Worm (Caenorhabditis elegans) whole organism, L3 larva: ENCODE measurements around the gene srd-44.

Experiments
- ama-1 ChIP-seq: fragments of 150-350 bp; optimal IDR thresholded peaks from 2 replicates; lab custom pipeline; 2018
- ceh-82 ChIP-seq: fragments of 150-350 bp; optimal IDR thresholded peaks from 2 replicates; lab custom pipeline; 2014; ENCODE audit warnings: missing biosample characterization, missing genetic modification characterization
- ceh-9 ChIP-seq: sonication (generic microtip); optimal IDR thresholded peaks from 2 replicates; lab custom pipeline; 2018; ENCODE audit warnings: missing biosample characterization, missing genetic modification characterization
- lin-39 ChIP-seq: fragments of 150-350 bp; optimal IDR thresholded peaks from 2 replicates; lab custom pipeline; 2018; ENCODE audit warnings: missing biosample characterization, missing genetic modification reagents, missing genetic modification characterization
- mdl-1 ChIP-seq: fragments of 150-350 bp; optimal IDR thresholded peaks from 2 replicates; lab custom pipeline; 2014; ENCODE audit warnings: missing biosample characterization, missing genetic modification characterization
- nhr-11 ChIP-seq: fragments of 150-350 bp; optimal IDR thresholded peaks from 2 replicates; lab custom pipeline; 2014; ENCODE audit warnings: missing biosample characterization, missing genetic modification characterization
- nhr-23 ChIP-seq: fragments of 150-350 bp; optimal IDR thresholded peaks from 2 replicates; lab custom pipeline; 2014; ENCODE audit warnings: missing biosample characterization, missing genetic modification reagents, missing genetic modification characterization
- nhr-237 ChIP-seq: fragments of 150-350 bp; optimal IDR thresholded peaks from 2 replicates; lab custom pipeline; 2014; ENCODE audit warnings: missing biosample characterization, missing genetic modification characterization
- nhr-25 ChIP-seq: sonication (generic microtip); optimal IDR thresholded peaks from 2 replicates; lab custom pipeline; 2017; ENCODE audit warnings: missing biosample characterization, missing genetic modification characterization
- nhr-76 ChIP-seq: fragments of 150-350 bp; sonication (generic microtip); optimal IDR thresholded peaks from 5 replicates; lab custom pipeline; 2014; ENCODE audit warnings: missing biosample characterization, missing genetic modification characterization
- nhr-77 ChIP-seq: fragments of 150-350 bp; optimal IDR thresholded peaks from 2 replicates; lab custom pipeline; 2014; ENCODE audit warnings: missing biosample characterization, missing genetic modification characterization
- pha-4 ChIP-seq: fragments of 150-350 bp; optimal IDR thresholded peaks from 2 replicates; lab custom pipeline; 2014; ENCODE audit warnings: missing biosample characterization, missing genetic modification reagents, missing genetic modification characterization
- unc-62 ChIP-seq: fragments of 150-350 bp; sonication (generic microtip); optimal IDR thresholded peaks from 4 replicates; lab custom pipeline; 2014; ENCODE audit warnings: missing biosample characterization, missing genetic modification reagents, missing genetic modification characterization
- ztf-4 ChIP-seq: fragments of 150-350 bp; optimal IDR thresholded peaks from 2 replicates; lab custom pipeline; 2014; ENCODE audit warnings: missing biosample characterization, missing genetic modification characterization

DNA sequence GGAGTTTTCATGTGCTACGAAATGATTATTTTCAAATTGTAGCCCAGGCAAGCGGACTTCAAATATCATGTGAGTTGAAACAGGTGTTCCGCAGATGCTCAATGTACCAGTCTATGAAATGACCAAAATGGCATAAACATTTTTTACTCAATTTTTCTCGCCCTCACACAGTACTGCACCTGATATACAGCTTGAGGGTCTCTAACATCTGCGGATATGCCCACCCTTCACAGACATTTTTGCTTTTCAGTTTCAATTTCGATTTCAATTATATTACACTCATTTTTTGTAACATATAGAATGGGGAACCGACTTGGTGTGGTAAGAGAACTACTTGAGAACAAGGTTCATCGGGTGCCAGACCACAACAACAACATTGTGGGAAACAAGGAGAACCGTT is 8.5 kb downstream of the srd-44 start, which contains the start of gene F42F12.11:
- TF ChIP-seq unc-62 (GFP tag; lab: Kevin White, UChicago): no peak
- TF ChIP-seq nhr-77 (tag; lab: Kevin White, UChicago): no peak
- no peak for TF ChIP-seq nhr-237 (tag; lab: Kevin White, UChicago)
- no peak for TF ChIP-seq ama-1
- no peak for TF ChIP-seq ceh-82 (tag; lab: Kevin White, UChicago)
- TF ChIP-seq ceh-9 (tag; lab: Kevin White, UChicago): no peak
- TF ChIP-seq nhr-23 (tag; lab: Kevin White, UChicago): no peak
- no peak for TF ChIP-seq nhr-76 (tag; lab: Kevin White, UChicago)
- no peak for TF ChIP-seq nhr-25 (tag; lab: Kevin White, UChicago)
- TF ChIP-seq nhr-11: no peak
- TF ChIP-seq mdl-1 (tag; lab: Kevin White, UChicago): no peak
- TF ChIP-seq pha-4 (tag; lab: Kevin White, UChicago): no peak
- TF ChIP-seq lin-39 (tag; lab: Kevin White, UChicago): no peak
- TF ChIP-seq ztf-4 (tag; lab: Kevin White, UChicago): no peak
